Worm (Caenorhabditis elegans) whole organism, late embryonic: ENCODE data around the gene ZK1321.4.

Source experiments
- C08G9.2 ChIP-seq: sonication (generic microtip); optimal IDR thresholded peaks from 2 replicates; lab custom pipeline; 2016; ENCODE audit warnings: mild to moderate bottlenecking, missing genetic modification characterization, moderate library complexity, missing compliant biosample characterization
- C38D4.7 ChIP-seq: fragments of 200-800 bp; sonication (Bioruptor generic); optimal IDR thresholded peaks from 2 replicates; lab custom pipeline; 2018; ENCODE audit warnings: mild to moderate bottlenecking, missing genetic modification characterization, moderate library complexity, missing compliant biosample characterization
- F13H6.1 ChIP-seq: sonication (generic microtip); optimal IDR thresholded peaks from 2 replicates; lab custom pipeline; 2016; ENCODE audit warnings: missing genetic modification characterization, missing compliant biosample characterization
- K02D7.2 ChIP-seq: sonication (generic microtip); optimal IDR thresholded peaks from 2 replicates; lab custom pipeline; 2017; ENCODE audit warnings: mild to moderate bottlenecking, missing genetic modification characterization, missing compliant biosample characterization
- T23F11.4 ChIP-seq: fragments of 200-800 bp; sonication (Bioruptor generic); optimal IDR thresholded peaks from 2 replicates; lab custom pipeline; 2018; ENCODE audit warnings: mild to moderate bottlenecking, missing genetic modification characterization, missing compliant biosample characterization
- Y22D7AL.16 ChIP-seq: sonication (generic microtip); optimal IDR thresholded peaks from 2 replicates; lab custom pipeline; 2016; ENCODE audit warnings: missing genetic modification characterization, missing compliant biosample characterization
- ahr-1 ChIP-seq: sonication (generic microtip); optimal IDR thresholded peaks from 2 replicates; lab custom pipeline; 2016; ENCODE audit warnings: missing genetic modification characterization, missing compliant biosample characterization
- ama-1 ChIP-seq: fragments of 150-350 bp; optimal IDR thresholded peaks from 2 replicates; lab custom pipeline; 2014
- ceh-14 ChIP-seq: sonication (generic microtip); optimal IDR thresholded peaks from 2 replicates; lab custom pipeline; 2016; ENCODE audit warnings: missing genotype, missing genetic modification characterization, missing compliant biosample characterization
- ceh-18 ChIP-seq: sonication (generic microtip); optimal IDR thresholded peaks from 2 replicates; lab custom pipeline; 2016; ENCODE audit warnings: missing genetic modification characterization, missing compliant biosample characterization
- ceh-34 ChIP-seq: sonication (generic microtip); optimal IDR thresholded peaks from 2 replicates; lab custom pipeline; 2016; ENCODE audit warnings: mild to moderate bottlenecking, missing genetic modification characterization, missing compliant biosample characterization
- ceh-45 ChIP-seq: fragments of 200-800 bp; sonication (Bioruptor generic); IDR thresholded peaks from 2 replicates; pipeline ENCODE4 v1.3.6; 2022; ENCODE audit warnings: missing genetic modification reagents, missing genetic modification characterization, missing compliant biosample characterization
- ceh-6 ChIP-seq: fragments of 200-800 bp; sonication (Bioruptor generic); optimal IDR thresholded peaks from 2 replicates; lab custom pipeline; 2018; ENCODE audit warnings: mild to moderate bottlenecking, missing genetic modification characterization, missing compliant biosample characterization
- ceh-9 ChIP-seq: sonication (generic microtip); optimal IDR thresholded peaks from 2 replicates; lab custom pipeline; 2016; ENCODE audit warnings: mild to moderate bottlenecking, missing genetic modification characterization, inconsistent platforms, missing compliant biosample characterization
- dve-1 ChIP-seq: sonication (generic microtip); optimal IDR thresholded peaks from 2 replicates; lab custom pipeline; 2017; ENCODE audit warnings: antibody characterized with exemption, mild to moderate bottlenecking, missing genetic modification characterization, missing compliant biosample characterization
- elt-2 ChIP-seq: sonication (generic microtip); optimal IDR thresholded peaks from 2 replicates; lab custom pipeline; 2016; ENCODE audit warnings: missing genetic modification reagents, missing genetic modification characterization, missing compliant biosample characterization
- elt-4 ChIP-seq: sonication (generic microtip); optimal IDR thresholded peaks from 2 replicates; lab custom pipeline; 2016; ENCODE audit warnings: missing genetic modification characterization, missing compliant biosample characterization
- ets-4 ChIP-seq: sonication (generic microtip); optimal IDR thresholded peaks from 2 replicates; lab custom pipeline; 2016; ENCODE audit warnings: missing genetic modification characterization, missing compliant biosample characterization
- eyg-1 ChIP-seq: sonication (generic microtip); optimal IDR thresholded peaks from 2 replicates; lab custom pipeline; 2016; ENCODE audit warnings: missing genotype, missing genetic modification characterization, missing compliant biosample characterization
- fax-1 ChIP-seq: sonication (generic microtip); optimal IDR thresholded peaks from 2 replicates; lab custom pipeline; 2016; ENCODE audit warnings: missing genotype, missing genetic modification characterization, missing compliant biosample characterization
- fkh-6 ChIP-seq: sonication (generic microtip); optimal IDR thresholded peaks from 2 replicates; lab custom pipeline; 2016; ENCODE audit warnings: missing genetic modification characterization, missing compliant biosample characterization
- hlh-13 ChIP-seq: fragments of 200-800 bp; sonication (Bioruptor generic); optimal IDR thresholded peaks from 2 replicates; lab custom pipeline; 2018; ENCODE audit warnings: mild to moderate bottlenecking, missing genetic modification characterization, missing compliant biosample characterization
- hlh-15 ChIP-seq: sonication (generic microtip); optimal IDR thresholded peaks from 2 replicates; lab custom pipeline; 2016; ENCODE audit warnings: missing genetic modification characterization, missing compliant biosample characterization
- hlh-30 ChIP-seq: sonication (generic microtip); optimal IDR thresholded peaks from 2 replicates; lab custom pipeline; 2017; ENCODE audit warnings: antibody characterized with exemption, missing genetic modification characterization, missing compliant biosample characterization; ENCODE audit not compliant: insufficient read depth
- hlh-6 ChIP-seq: sonication (generic microtip); optimal IDR thresholded peaks from 2 replicates; lab custom pipeline; 2016; ENCODE audit warnings: missing genotype, missing genetic modification characterization, missing compliant biosample characterization
- hlh-8 ChIP-seq: sonication (generic microtip); optimal IDR thresholded peaks from 2 replicates; lab custom pipeline; 2016; ENCODE audit warnings: missing genotype, missing genetic modification characterization, missing compliant biosample characterization
- lim-6 ChIP-seq: sonication (generic microtip); optimal IDR thresholded peaks from 2 replicates; lab custom pipeline; 2016; ENCODE audit warnings: missing genetic modification characterization, missing compliant biosample characterization
- lin-11 ChIP-seq: fragments of 200-800 bp; sonication (Bioruptor generic); optimal IDR thresholded peaks from 2 replicates; lab custom pipeline; 2018; ENCODE audit warnings: mild to moderate bottlenecking, missing genetic modification characterization, missing compliant biosample characterization
- nfya-1 ChIP-seq: sonication (generic microtip); optimal IDR thresholded peaks from 2 replicates; lab custom pipeline; 2017; ENCODE audit warnings: missing genetic modification characterization, mild to moderate bottlenecking, missing compliant biosample characterization, antibody characterized with exemption, moderate library complexity
- nhr-11 ChIP-seq: fragments of 150-350 bp; optimal IDR thresholded peaks from 2 replicates; lab custom pipeline; 2014; ENCODE audit warnings: missing biosample characterization, missing genetic modification characterization
- nhr-232 ChIP-seq: sonication (generic microtip); optimal IDR thresholded peaks from 2 replicates; lab custom pipeline; 2016; ENCODE audit warnings: missing genetic modification characterization, missing compliant biosample characterization
- odd-2 ChIP-seq: sonication (generic microtip); optimal IDR thresholded peaks from 2 replicates; lab custom pipeline; 2017; ENCODE audit warnings: antibody characterized with exemption, mild to moderate bottlenecking, missing genetic modification characterization, missing compliant biosample characterization
- pag-3 ChIP-seq: sonication (generic microtip); optimal IDR thresholded peaks from 2 replicates; lab custom pipeline; 2016; ENCODE audit warnings: missing compliant biosample characterization, missing genetic modification characterization, borderline replicate concordance
- pax-1 ChIP-seq: fragments of 150-350 bp; optimal IDR thresholded peaks from 2 replicates; lab custom pipeline; 2014; ENCODE audit warnings: missing biosample characterization, missing genetic modification characterization
- pha-2 ChIP-seq: sonication (generic microtip); optimal IDR thresholded peaks from 2 replicates; lab custom pipeline; 2017; ENCODE audit warnings: mild to moderate bottlenecking, missing genetic modification characterization, missing compliant biosample characterization
- pha-4 ChIP-seq: fragments of 150-350 bp; optimal IDR thresholded peaks from 2 replicates; lab custom pipeline; 2018; ENCODE audit warnings: missing biosample characterization, missing genetic modification reagents, missing genetic modification characterization
- ref-2 ChIP-seq: sonication (generic microtip); optimal IDR thresholded peaks from 2 replicates; lab custom pipeline; 2016; ENCODE audit warnings: missing genetic modification characterization, missing compliant biosample characterization
- sox-2 ChIP-seq: fragments of 200-800 bp; sonication (Bioruptor generic); IDR thresholded peaks from 2 replicates; pipeline ENCODE4 v1.3.6; 2022; ENCODE audit warnings: missing genetic modification reagents, missing genetic modification characterization, missing compliant biosample characterization
- tbx-7 ChIP-seq: sonication (generic microtip); optimal IDR thresholded peaks from 2 replicates; lab custom pipeline; 2016; ENCODE audit warnings: missing genotype, missing genetic modification characterization, missing compliant biosample characterization
- unc-3 ChIP-seq, 2 experiments: fragments of 200-800 bp in 1 of 2; sonication (Bioruptor generic) in 1 of 2; sonication (generic microtip) in 1 of 2; conservative IDR thresholded peaks in 1 of 2; optimal IDR thresholded peaks in 1 of 2; 2 replicates each; pipeline versions ENCODE4 v1.3.6 to Lab custom; 2016 to 2022; ENCODE audit warnings: missing compliant biosample characterization in 2 of 2, missing genetic modification characterization in 2 of 2, missing genetic modification reagents in 1 of 2
- unc-42 ChIP-seq: sonication (generic microtip); optimal IDR thresholded peaks from 2 replicates; lab custom pipeline; 2016; ENCODE audit warnings: missing genotype, missing genetic modification characterization, missing compliant biosample characterization
- unc-55 ChIP-seq: sonication (generic microtip); optimal IDR thresholded peaks from 2 replicates; lab custom pipeline; 2017; ENCODE audit warnings: missing biosample characterization, missing genetic modification reagents, missing genetic modification characterization
- unc-86 ChIP-seq: sonication (generic microtip); optimal IDR thresholded peaks from 2 replicates; lab custom pipeline; 2016; ENCODE audit warnings: missing genetic modification characterization, missing compliant biosample characterization
- zip-5 ChIP-seq: sonication (generic microtip); optimal IDR thresholded peaks from 2 replicates; lab custom pipeline; 2016; ENCODE audit warnings: missing genetic modification characterization, missing compliant biosample characterization

ZK1321.4 gene

DNA sequence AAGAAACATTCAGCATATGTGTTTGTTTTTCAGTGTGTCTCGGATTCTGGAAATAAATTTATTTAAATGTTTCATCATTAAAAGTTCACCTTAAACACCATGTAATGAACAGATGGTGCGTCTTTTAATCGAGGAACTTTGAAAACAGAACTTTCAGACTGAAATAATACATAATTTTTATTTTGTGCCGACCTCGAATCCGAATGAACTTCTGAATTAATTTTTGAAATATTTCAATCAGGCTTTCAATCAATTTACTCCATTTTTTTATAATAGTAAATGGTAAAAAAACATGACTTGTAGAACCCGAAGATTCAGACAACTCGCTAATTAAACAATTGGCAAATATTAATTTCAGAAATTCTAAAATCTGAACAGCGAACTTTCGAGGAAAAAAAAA lies 8.6 kb upstream of the ZK1321.4 start, which contains the start of gene T10B9.14:
T10B9.14 (minus strand) TSS at position 101 of the 400 bp plus-strand sequence.
- no peak for TF ChIP-seq nfya-1

DNA sequence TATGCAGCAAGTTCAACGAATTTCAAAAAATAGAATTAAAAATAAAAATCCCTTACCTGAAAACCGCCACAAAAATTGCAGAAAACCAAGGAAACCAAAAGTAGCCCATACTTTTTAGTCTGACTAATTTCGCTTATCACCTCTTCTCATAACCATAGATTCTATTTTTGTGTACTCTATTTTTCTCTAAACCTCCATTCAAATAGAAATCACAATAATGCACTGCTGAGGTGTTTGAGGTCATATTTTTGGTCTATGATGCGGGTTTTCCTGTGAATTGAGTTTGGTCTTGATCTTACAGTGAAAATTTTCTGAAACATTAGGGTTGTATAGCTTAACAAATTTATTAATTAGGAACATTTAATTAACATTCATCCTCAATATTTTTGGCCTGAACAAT lies 8.1 kb upstream of the ZK1321.4 start, which contains the start of gene cyp-13A1:
cyp-13A1 (minus strand) TSS at position 156 of the 400 bp plus-strand sequence.
- no peak for TF ChIP-seq ahr-1 (tag; lab: Kevin White, UChicago)
- TF ChIP-seq ceh-6 (GFP tag; lab: Kevin White, UChicago), result no peak
- TF ChIP-seq elt-2, result peak; percentile 10

DNA sequence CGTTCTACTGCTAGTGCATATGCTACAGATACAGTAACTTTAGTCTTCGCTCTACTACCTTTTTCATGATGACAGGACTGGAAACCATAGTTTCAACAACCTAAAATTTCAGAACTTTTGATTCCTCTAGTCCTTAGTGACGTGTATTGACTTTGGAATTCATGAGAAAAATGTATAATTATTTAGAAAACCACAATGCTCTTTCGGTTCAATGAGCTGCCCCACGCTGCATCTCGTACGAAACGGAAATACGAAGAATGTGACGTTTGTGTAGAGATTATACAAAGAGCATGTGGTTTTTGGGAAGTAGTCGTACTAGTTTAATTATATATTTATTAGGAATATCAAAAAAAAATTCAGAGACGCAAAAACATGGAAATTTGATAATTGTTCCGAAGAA lies 4.8 kb upstream of the ZK1321.4 start:
- TF ChIP-seq tbx-7 (tag; lab: Kevin White, UChicago), result no peak
- no peak for TF ChIP-seq unc-86 (tag; lab: Kevin White, UChicago)
- TF ChIP-seq unc-42, result no peak
- no peak for TF ChIP-seq ceh-45 (GFP tag; lab: Robert Waterston, UW)
- TF ChIP-seq ref-2 (tag; lab: Kevin White, UChicago), result no peak
- TF ChIP-seq C38D4.7 (GFP tag; lab: Kevin White, UChicago), result no peak
- TF ChIP-seq fax-1, result no peak
- TF ChIP-seq hlh-6 (tag; lab: Kevin White, UChicago), result no peak
- TF ChIP-seq eyg-1 (tag; lab: Kevin White, UChicago), result no peak
- TF ChIP-seq ceh-18 (tag; lab: Kevin White, UChicago), result no peak
- no peak for TF ChIP-seq hlh-13 (GFP tag; lab: Kevin White, UChicago)
- TF ChIP-seq, all 69 proteins: peak for 0

DNA sequence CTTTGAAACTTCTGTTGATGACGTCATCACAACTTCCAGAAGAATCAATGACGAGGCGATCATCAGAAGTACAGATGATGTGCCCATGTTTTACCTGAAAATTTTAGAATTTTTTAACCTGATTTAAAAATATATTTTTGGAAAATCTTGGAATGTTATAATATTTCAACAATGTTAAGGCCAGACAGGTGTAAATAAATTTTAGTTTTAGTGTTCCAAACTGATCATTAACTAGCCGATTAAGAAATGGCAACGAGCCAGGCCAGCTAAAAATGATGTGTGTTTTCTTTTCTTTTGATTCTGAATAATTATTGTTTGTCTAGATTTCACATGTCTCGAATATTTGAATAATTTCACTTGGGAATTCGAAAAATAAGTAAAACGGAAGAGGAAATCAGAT lies 2.0 kb upstream of the ZK1321.4 start, which contains the start of gene T10B9.9:
T10B9.9 (minus strand) TSS at position 101 of the 400 bp plus-strand sequence.
- TF ChIP-seq lin-11 (no peak), ceh-14 (no peak), fkh-6 (tag; lab: Kevin White, UChicago) (no peak), dve-1 (tag; lab: Kevin White, UChicago) (no peak), lim-6 (tag; lab: Kevin White, UChicago) (no peak), unc-55 (GFP tag; lab: Kevin White, UChicago) (no peak), zip-5 (tag; lab: Kevin White, UChicago) (no peak), pag-3 (tag; lab: Kevin White, UChicago) (no peak), unc-3 (GFP tag; conservative IDR thresholded peaks at IDR 0.05; lab: Robert Waterston, UW) (no peak), unc-3 (tag; optimal IDR thresholded peaks at IDR 0.05; lab: Kevin White, UChicago) (no peak), hlh-8 (tag; lab: Kevin White, UChicago) (no peak), C08G9.2 (no peak), nfya-1 (no peak), ets-4 (tag; lab: Kevin White, UChicago) (no peak), hlh-15 (tag; lab: Kevin White, UChicago) (no peak), Y22D7AL.16 (tag; lab: Kevin White, UChicago) (no peak), hlh-13 (GFP tag; lab: Kevin White, UChicago) (no peak), ceh-18 (tag; lab: Kevin White, UChicago) (no peak), odd-2 (no peak), hlh-30 (no peak)

DNA sequence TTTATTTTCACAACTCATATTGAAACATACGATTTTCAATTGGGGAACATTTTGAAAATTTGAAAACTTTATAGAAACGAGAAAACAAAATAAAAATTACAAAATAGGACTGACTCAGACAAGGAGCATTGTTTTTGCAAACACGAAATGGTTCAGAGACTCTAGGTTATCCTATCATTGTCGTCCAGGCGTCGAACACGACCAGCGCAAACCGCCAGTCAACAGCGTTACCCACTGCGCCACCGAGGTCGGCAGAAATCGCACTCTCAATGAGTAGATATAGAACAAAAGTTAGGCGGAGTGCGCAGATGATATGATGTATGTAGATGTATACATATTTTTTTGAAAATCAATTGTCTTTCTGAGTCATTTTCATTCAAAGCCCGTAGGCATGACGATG lies 911 bp upstream of the ZK1321.4 start:
- TF ChIP-seq K02D7.2 (tag; lab: Kevin White, UChicago) (peak; percentile 50), pha-2 (tag; lab: Kevin White, UChicago) (peak; percentile 78), C08G9.2 (peak; percentile 70), nhr-232 (tag; lab: Kevin White, UChicago) (peak; percentile 79), elt-4 (tag; lab: Kevin White, UChicago) (no peak), fkh-6 (tag; lab: Kevin White, UChicago) (peak; percentile 86), pag-3 (tag; lab: Kevin White, UChicago) (no peak), pax-1 (tag; lab: Kevin White, UChicago) (no peak), ceh-34 (tag; lab: Kevin White, UChicago) (peak; percentile 81), ama-1 (no peak), nfya-1 (peak; percentile 46), nhr-11 (tag; lab: Kevin White, UChicago) (no peak), F13H6.1 (tag; lab: Kevin White, UChicago) (peak; percentile 41), C38D4.7 (GFP tag; lab: Kevin White, UChicago) (peak; percentile 81), pha-4 (tag; lab: Kevin White, UChicago) (no peak), ceh-6 (GFP tag; lab: Kevin White, UChicago) (peak; percentile 84), odd-2 (no peak), Y22D7AL.16 (tag; lab: Kevin White, UChicago) (peak; percentile 66), ceh-9 (peak; percentile 62), T23F11.4 (GFP tag; lab: Kevin White, UChicago) (peak; percentile 76), lin-11 (peak; percentile 71), sox-2 (GFP tag; lab: Robert Waterston, UW) (peak; percentile 83)
